Worm (Caenorhabditis elegans) whole organism, mixed stage, embryonic: Measurements from ENCODE around the gene H03G16.6.

Source experiments
- M03D4.4 ChIP-seq: sonication (generic microtip); optimal IDR thresholded peaks from 2 replicates; lab custom pipeline; 2017; ENCODE audit warnings: mild to moderate bottlenecking, missing genetic modification characterization, missing compliant biosample characterization
- bed-3 ChIP-seq: fragments of 200-800 bp; sonication (Bioruptor generic); optimal IDR thresholded peaks from 3 replicates; lab custom pipeline; 2018; ENCODE audit warnings: mild to moderate bottlenecking, missing genetic modification characterization, moderate library complexity, missing compliant biosample characterization
- ceh-39 ChIP-seq: fragments of 150-350 bp; optimal IDR thresholded peaks from 2 replicates; lab custom pipeline; 2014; ENCODE audit warnings: missing biosample characterization, missing genetic modification characterization
- ceh-83 ChIP-seq: fragments of 200-800 bp; sonication (Bioruptor generic); optimal IDR thresholded peaks from 2 replicates; lab custom pipeline; 2018; ENCODE audit warnings: mild to moderate bottlenecking, missing genetic modification characterization, missing compliant biosample characterization
- ces-1 ChIP-seq: fragments of 150-350 bp; optimal IDR thresholded peaks from 2 replicates; lab custom pipeline; 2014; ENCODE audit warnings: missing biosample characterization, missing genetic modification reagents, missing genetic modification characterization
- drap-1 ChIP-seq: fragments of 200-800 bp; sonication (Bioruptor generic); optimal IDR thresholded peaks from 3 replicates; lab custom pipeline; 2018; ENCODE audit warnings: mild to moderate bottlenecking, missing genetic modification characterization, missing compliant biosample characterization
- elt-1 ChIP-seq: sonication (generic microtip); optimal IDR thresholded peaks from 2 replicates; lab custom pipeline; 2017; ENCODE audit warnings: missing genetic modification characterization, mild to moderate bottlenecking, missing compliant biosample characterization, antibody characterized with exemption, moderate library complexity, borderline replicate concordance; ENCODE audit not compliant: insufficient read depth
- elt-3 ChIP-seq: fragments of 150-350 bp; optimal IDR thresholded peaks from 2 replicates; lab custom pipeline; 2014; ENCODE audit warnings: missing biosample characterization, missing genetic modification characterization
- ham-2 ChIP-seq: fragments of 200-800 bp; sonication (Bioruptor generic); optimal IDR thresholded peaks from 2 replicates; lab custom pipeline; 2018; ENCODE audit warnings: mild to moderate bottlenecking, missing genetic modification characterization, missing compliant biosample characterization
- hlh-1 ChIP-seq: fragments of 150-350 bp; optimal IDR thresholded peaks from 2 replicates; lab custom pipeline; 2014; ENCODE audit warnings: missing biosample characterization, missing genetic modification reagents, missing genetic modification characterization
- lin-13 ChIP-seq: fragments of 150-350 bp; optimal IDR thresholded peaks from 2 replicates; lab custom pipeline; 2014; ENCODE audit warnings: missing biosample characterization, missing genetic modification characterization
- lin-32 ChIP-seq: fragments of 200-800 bp; sonication (Bioruptor generic); optimal IDR thresholded peaks from 2 replicates; lab custom pipeline; 2018; ENCODE audit warnings: mild to moderate bottlenecking, missing genetic modification characterization, missing compliant biosample characterization
- mab-5 ChIP-seq: fragments of 150-350 bp; optimal IDR thresholded peaks from 2 replicates; lab custom pipeline; 2014; ENCODE audit warnings: missing biosample characterization, missing genetic modification characterization
- mls-2 ChIP-seq: sonication (generic microtip); optimal IDR thresholded peaks from 2 replicates; lab custom pipeline; 2016; ENCODE audit warnings: mild to moderate bottlenecking, missing genetic modification characterization, moderate library complexity, missing compliant biosample characterization
- nhr-12 ChIP-seq: fragments of 150-350 bp; optimal IDR thresholded peaks from 2 replicates; lab custom pipeline; 2014; ENCODE audit warnings: missing biosample characterization, missing genetic modification characterization
- nhr-2 ChIP-seq: fragments of 150-350 bp; optimal IDR thresholded peaks from 2 replicates; lab custom pipeline; 2014; ENCODE audit warnings: missing biosample characterization, missing genetic modification characterization
- nhr-237 ChIP-seq: fragments of 150-350 bp; optimal IDR thresholded peaks from 2 replicates; lab custom pipeline; 2014; ENCODE audit warnings: missing biosample characterization, missing genetic modification characterization
- nhr-28 ChIP-seq: fragments of 150-350 bp; optimal IDR thresholded peaks from 2 replicates; lab custom pipeline; 2014; ENCODE audit warnings: missing biosample characterization, missing genetic modification characterization
- nhr-76 ChIP-seq: sonication (generic microtip); optimal IDR thresholded peaks from 2 replicates; lab custom pipeline; 2017; ENCODE audit warnings: missing biosample characterization, missing genetic modification characterization
- pha-4 ChIP-seq: fragments of 150-350 bp; optimal IDR thresholded peaks from 2 replicates; lab custom pipeline; 2018; ENCODE audit warnings: missing biosample characterization, missing genetic modification reagents, missing genetic modification characterization
- sem-2 ChIP-seq: fragments of 200-800 bp; sonication (Bioruptor generic); optimal IDR thresholded peaks from 2 replicates; lab custom pipeline; 2018; ENCODE audit warnings: mild to moderate bottlenecking, missing genetic modification characterization, missing compliant biosample characterization
- snpc-4 ChIP-seq: fragments of 150-350 bp; optimal IDR thresholded peaks from 2 replicates; lab custom pipeline; 2014; ENCODE audit warnings: missing biosample characterization, missing genetic modification characterization
- sptf-1 ChIP-seq: sonication (generic microtip); optimal IDR thresholded peaks from 2 replicates; lab custom pipeline; 2017; ENCODE audit warnings: mild to moderate bottlenecking, missing genetic modification characterization, moderate library complexity, missing compliant biosample characterization
- tbx-8 ChIP-seq: fragments of 200-800 bp; sonication (Bioruptor generic); optimal IDR thresholded peaks from 2 replicates; lab custom pipeline; 2018; ENCODE audit warnings: mild to moderate bottlenecking, missing genetic modification characterization, moderate library complexity, missing compliant biosample characterization
- unc-120 ChIP-seq: sonication (generic microtip); optimal IDR thresholded peaks from 2 replicates; lab custom pipeline; 2017; ENCODE audit warnings: missing genetic modification characterization, missing compliant biosample characterization; ENCODE audit not compliant: poor library complexity, severe bottlenecking
- unc-62 ChIP-seq: fragments of 150-350 bp; optimal IDR thresholded peaks from 2 replicates; lab custom pipeline; 2014; ENCODE audit warnings: missing biosample characterization, missing genetic modification reagents, missing genetic modification characterization
- zip-8 ChIP-seq: fragments of 150-350 bp; optimal IDR thresholded peaks from 2 replicates; lab custom pipeline; 2014; ENCODE audit warnings: missing biosample characterization, missing genetic modification characterization
- ztf-11 ChIP-seq: fragments of 150-350 bp; optimal IDR thresholded peaks from 2 replicates; lab custom pipeline; 2014; ENCODE audit warnings: missing biosample characterization, missing genetic modification characterization

The H03G16.6 gene

ce11 chrX:15041340-15041739 is 11.1 kb upstream of the H03G16.6 start:
- TF ChIP-seq ces-1 (GFP tag; lab: Kevin White, UChicago) (peak; percentile 98), nhr-76 (tag; lab: Kevin White, UChicago) (no peak)
- TF ChIP-seq, all 35 proteins: peak for 1

DNA sequence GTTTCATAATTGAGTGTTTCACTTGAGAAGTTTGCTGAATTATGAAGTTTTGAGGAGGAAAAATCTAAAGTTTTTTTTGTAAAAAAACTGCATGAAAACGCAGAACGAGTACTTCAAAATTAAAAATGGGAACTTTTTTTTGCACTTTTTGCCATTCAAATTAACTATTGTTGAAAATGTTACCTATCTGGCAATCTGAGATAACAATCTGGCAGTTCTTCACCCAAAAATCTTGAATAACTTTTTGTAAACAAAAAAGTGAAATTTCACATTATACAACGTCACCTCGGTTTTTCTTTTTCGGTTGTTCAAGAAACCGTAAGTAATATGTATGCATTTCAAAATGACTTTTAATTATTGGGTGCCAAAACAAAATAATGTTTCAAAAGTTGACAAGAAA is 9.9 kb upstream of the H03G16.6 start:
- no peak for TF ChIP-seq snpc-4
- TF ChIP-seq pha-4 (tag; lab: Kevin White, UChicago) = no peak
- no peak for TF ChIP-seq unc-120
- no peak for TF ChIP-seq M03D4.4 (tag; lab: Kevin White, UChicago)

DNA sequence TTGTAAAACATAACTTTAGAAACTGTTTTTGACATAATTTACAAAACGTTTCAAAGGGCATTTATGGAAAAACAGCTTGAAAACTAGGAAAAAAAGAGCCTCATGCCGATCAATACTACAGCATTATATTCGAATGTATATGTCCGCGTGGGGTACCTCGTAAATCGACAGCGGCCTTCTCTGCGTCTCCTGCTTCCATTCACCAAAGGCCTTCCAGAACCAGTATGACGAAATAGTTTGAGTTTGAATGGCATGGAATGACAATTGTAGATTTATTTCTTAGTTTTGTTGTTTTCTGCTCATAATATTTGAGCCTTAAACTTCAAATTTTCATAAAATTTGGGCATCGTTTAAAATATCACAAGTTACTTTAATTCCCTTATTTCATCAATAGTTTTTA is 7.1 kb upstream of the H03G16.6 start:
- no peak for TF ChIP-seq nhr-28 (tag; lab: Kevin White, UChicago)
- no peak for TF ChIP-seq lin-32 (GFP tag; lab: Kevin White, UChicago)
- no peak for TF ChIP-seq sem-2 (GFP tag; lab: Kevin White, UChicago)
- no peak for TF ChIP-seq bed-3 (GFP tag; lab: Kevin White, UChicago)
- no peak for TF ChIP-seq snpc-4
- TF ChIP-seq zip-8 (tag; lab: Kevin White, UChicago) = no peak
- no peak for TF ChIP-seq ces-1 (GFP tag; lab: Kevin White, UChicago)
- no peak for TF ChIP-seq nhr-237 (tag; lab: Kevin White, UChicago)
- TF ChIP-seq unc-120 = no peak
- TF ChIP-seq elt-1 (tag; lab: Kevin White, UChicago) = no peak
- no peak for TF ChIP-seq hlh-1 (tag; lab: Kevin White, UChicago)
- TF ChIP-seq, all 35 proteins: peak for 0

- no peak for TF ChIP-seq ham-2 (GFP tag; lab: Kevin White, UChicago)
- no peak for TF ChIP-seq sem-2 (GFP tag; lab: Kevin White, UChicago)
- TF ChIP-seq ceh-39 (tag; lab: Kevin White, UChicago) = no peak
- no peak for TF ChIP-seq nhr-237 (tag; lab: Kevin White, UChicago)
- no peak for TF ChIP-seq drap-1 (GFP tag; lab: Kevin White, UChicago)
- TF ChIP-seq mab-5 (tag; lab: Kevin White, UChicago) = no peak
- no peak for TF ChIP-seq ztf-11 (tag; lab: Kevin White, UChicago)
- no peak for TF ChIP-seq pha-4 (tag; lab: Kevin White, UChicago)
- no peak for TF ChIP-seq elt-1 (tag; lab: Kevin White, UChicago)
- TF ChIP-seq unc-62 (GFP tag; lab: Kevin White, UChicago) = no peak
- TF ChIP-seq elt-3 (tag; lab: Kevin White, UChicago) = no peak
- no peak for TF ChIP-seq lin-32 (GFP tag; lab: Kevin White, UChicago)
- no peak for TF ChIP-seq tbx-8 (GFP tag; lab: Kevin White, UChicago)
Observed at ce11 chrX:15047541-15047940, 4.9 kb upstream of the H03G16.6 start.

- TF ChIP-seq nhr-237 (tag; lab: Kevin White, UChicago) (no peak), elt-1 (tag; lab: Kevin White, UChicago) (no peak), nhr-28 (tag; lab: Kevin White, UChicago) (no peak), hlh-1 (tag; lab: Kevin White, UChicago) (no peak), snpc-4 (no peak), nhr-2 (tag; lab: Kevin White, UChicago) (no peak), M03D4.4 (tag; lab: Kevin White, UChicago) (no peak), tbx-8 (GFP tag; lab: Kevin White, UChicago) (no peak), sptf-1 (no peak), lin-13 (no peak), pha-4 (tag; lab: Kevin White, UChicago) (no peak), ceh-83 (GFP tag; lab: Kevin White, UChicago) (no peak), mls-2 (tag; lab: Kevin White, UChicago) (no peak), drap-1 (GFP tag; lab: Kevin White, UChicago) (no peak), elt-3 (tag; lab: Kevin White, UChicago) (no peak), ces-1 (GFP tag; lab: Kevin White, UChicago) (no peak), nhr-12 (tag; lab: Kevin White, UChicago) (no peak)
Observed at ce11 chrX:15050006-15050405, 2.5 kb upstream of the H03G16.6 start.
